Fruit fly (Drosophila melanogaster): ENCODE data around the gene CG15824.

DNA sequence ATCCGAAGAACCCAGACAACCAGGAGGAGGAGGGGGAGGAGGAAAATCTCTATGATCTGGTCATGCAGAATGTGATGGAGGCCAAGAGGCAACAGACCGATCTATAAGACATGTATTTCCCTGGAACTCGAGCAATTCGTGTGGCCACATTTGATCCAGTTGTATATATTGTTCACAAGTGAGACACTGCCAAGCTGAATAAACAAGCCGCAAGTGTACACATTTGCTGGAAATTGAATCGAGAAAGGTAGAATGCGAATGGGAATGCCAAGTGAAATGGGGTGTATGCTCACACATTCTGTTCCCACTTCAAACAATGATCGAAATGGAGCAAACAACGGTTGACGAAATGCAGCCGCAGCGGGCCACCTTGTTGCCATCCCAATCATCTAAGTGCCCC, 28.9 kb downstream of the CG15824 start:
- TF ChIP-seq pan (optimal IDR thresholded peaks at IDR 0.05) = no peak
- no peak for TF ChIP-seq CG8478 (optimal IDR thresholded peaks at IDR 0.05)
- no peak for TF ChIP-seq usp (GFP tag; optimal IDR thresholded peaks at IDR 0.05)
